Worm (Caenorhabditis elegans): Measurements from ENCODE around the gene cpg-18.

cpg-18 gene

DNA sequence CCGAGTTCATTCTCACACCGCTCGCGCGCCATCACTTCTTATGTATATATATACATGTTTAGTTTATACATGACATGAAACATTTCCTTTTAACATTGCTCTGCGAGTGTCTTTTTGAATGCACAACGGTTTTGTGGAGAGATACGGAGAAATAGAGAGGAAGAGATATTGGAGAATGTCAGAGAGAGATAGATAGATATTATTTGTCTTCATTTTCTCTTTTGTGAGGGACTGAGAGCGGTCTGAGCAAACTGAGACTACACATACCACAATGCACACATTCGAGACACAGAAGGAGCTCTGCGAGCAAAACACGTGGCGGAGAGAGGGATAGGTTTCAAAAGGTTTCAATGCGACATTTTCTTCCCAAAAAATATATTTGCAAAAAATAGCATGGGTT, 18.4 kb downstream of the cpg-18 start:
- TF ChIP-seq mdl-1 (tag; optimal IDR thresholded peaks at IDR 0.05) (peak in 1 of 2 experiments; percentile 55), nhr-6 (tag; optimal IDR thresholded peaks at IDR 0.05) (no peak), unc-62 (GFP tag; optimal IDR thresholded peaks at IDR 0.05 in 1 of 2) (peak in 1 of 2 experiments; percentile 8), unc-62 (tag; optimal IDR thresholded peaks at IDR 0.05) (no peak), daf-16 (GFP tag; optimal IDR thresholded peaks at IDR 0.05) (no peak), daf-16 (tag; optimal IDR thresholded peaks at IDR 0.05) (no peak), mep-1 (tag; optimal IDR thresholded peaks at IDR 0.05) (peak; percentile 1), nhr-77 (tag; optimal IDR thresholded peaks at IDR 0.05) (peak; percentile 51), Y75B8A.6 (GFP tag; IDR thresholded peaks at IDR 0.05) (no peak), F44E2.7 (GFP tag; IDR thresholded peaks at IDR 0.05) (no peak), vab-7 (GFP tag; IDR thresholded peaks at IDR 0.05) (no peak), lsy-2 (tag; optimal IDR thresholded peaks at IDR 0.05) (peak in 1 of 2 experiments; percentile 6), php-3 (GFP tag; IDR thresholded peaks at IDR 0.05) (no peak), mes-2 (tag; optimal IDR thresholded peaks at IDR 0.05; ENCODE audit: poor library complexity, severe bottlenecking) (peak; percentile 1), dmd-6 (GFP tag; IDR thresholded peaks at IDR 0.05) (no peak), nhr-48 (tag; optimal IDR thresholded peaks at IDR 0.05) (no peak), nhr-28 (tag; optimal IDR thresholded peaks at IDR 0.05) (peak; percentile 66), hif-1 (tag; optimal IDR thresholded peaks at IDR 0.05) (peak in 1 of 2 experiments; percentile 25)

DNA sequence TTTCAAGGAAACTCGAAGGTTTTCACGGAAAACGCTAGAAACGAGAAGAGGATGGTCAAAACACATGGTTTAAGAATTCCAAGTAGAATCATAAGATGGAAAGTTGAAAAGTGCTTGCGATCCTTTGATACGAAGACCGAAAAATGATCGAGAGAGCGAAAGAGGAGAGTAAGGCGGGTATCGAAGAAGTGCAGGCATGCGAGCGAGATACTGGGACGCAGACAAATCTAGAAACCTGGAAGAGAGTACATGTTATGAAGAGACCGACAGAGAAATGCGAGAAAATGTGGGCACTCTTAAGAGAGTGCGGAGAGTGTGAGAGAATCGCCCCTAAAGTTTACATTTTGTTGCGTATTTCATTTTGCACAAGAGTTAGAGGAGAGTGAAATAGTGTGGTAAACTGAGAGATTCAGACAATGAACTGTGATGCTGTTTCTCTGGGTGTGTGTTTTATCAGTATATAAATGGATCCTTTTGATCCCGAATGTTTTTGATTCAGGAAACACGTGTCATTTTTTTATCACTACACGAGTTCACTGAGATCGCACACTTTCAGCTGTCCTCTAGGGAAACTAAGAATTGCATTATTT, 19.2 kb downstream of the cpg-18 start:
- TF ChIP-seq nhr-10 (tag; optimal IDR thresholded peaks at IDR 0.05) (peak; percentile 26), aly-2 (tag; optimal IDR thresholded peaks at IDR 0.05) (no peak), snpc-1.2 (GFP tag; IDR thresholded peaks at IDR 0.05) (no peak), zip-2 (tag; optimal IDR thresholded peaks at IDR 0.05) (no peak), mep-1 (tag; optimal IDR thresholded peaks at IDR 0.05) (peak; percentile 80), nhr-102 (tag; optimal IDR thresholded peaks at IDR 0.05) (peak; percentile 76), mes-2 (tag; optimal IDR thresholded peaks at IDR 0.05; ENCODE audit: poor library complexity, severe bottlenecking) (peak; percentile 75), rbr-2 (tag; optimal IDR thresholded peaks at IDR 0.05) (peak; percentile 40), T20F7.1 (GFP tag; optimal IDR thresholded peaks at IDR 0.05) (peak; percentile 12), lin-13 (GFP tag; optimal IDR thresholded peaks at IDR 0.05) (no peak), ces-1 (GFP tag; optimal IDR thresholded peaks at IDR 0.05) (no peak), nhr-111 (GFP tag; optimal IDR thresholded peaks at IDR 0.05) (no peak), mxl-2 (GFP tag; conservative IDR thresholded peaks at IDR 0.05) (no peak), hmg-1.1 (GFP tag; IDR thresholded peaks at IDR 0.05) (peak; percentile 64), F44E2.7 (GFP tag; IDR thresholded peaks at IDR 0.05) (no peak), F26F4.8 (GFP tag; conservative IDR thresholded peaks at IDR 0.05) (no peak), unc-62 (GFP tag; optimal IDR thresholded peaks at IDR 0.05 in 1 of 2) (peak in 1 of 2 experiments; percentile 93), unc-62 (tag; optimal IDR thresholded peaks at IDR 0.05) (no peak), vab-7 (GFP tag; IDR thresholded peaks at IDR 0.05) (no peak), set-16 (GFP tag; IDR thresholded peaks at IDR 0.05) (no peak), ceh-62 (tag; optimal IDR thresholded peaks at IDR 0.05) (no peak), spr-1 (tag; optimal IDR thresholded peaks at IDR 0.05) (peak; percentile 30), gei-8 (GFP tag; optimal IDR thresholded peaks at IDR 0.05) (peak; percentile 36), nhr-48 (tag; optimal IDR thresholded peaks at IDR 0.05) (peak; percentile 87), dmd-8 (GFP tag; IDR thresholded peaks at IDR 0.05) (no peak), aha-1 (tag) (peak; percentile 95), nhr-76 (tag; optimal IDR thresholded peaks at IDR 0.05) (no peak), mdl-1 (tag; optimal IDR thresholded peaks at IDR 0.05) (peak; percentile 63 to 79), Y105C5A.15 (GFP tag; IDR thresholded peaks at IDR 0.05) (no peak), zip-11 (GFP tag; IDR thresholded peaks at IDR 0.05) (no peak), F10B5.3 (tag; optimal IDR thresholded peaks at IDR 0.05) (no peak), daf-12 (tag; optimal IDR thresholded peaks at IDR 0.05) (no peak), egl-27 (tag; optimal IDR thresholded peaks at IDR 0.05) (no peak), lin-38 (GFP tag; IDR thresholded peaks at IDR 0.05) (peak; percentile 43; the same call in 1 of the 2 replicates), ceh-82 (tag; optimal IDR thresholded peaks at IDR 0.05) (no peak), pqm-1 (tag; optimal IDR thresholded peaks at IDR 0.05) (peak; percentile 18), dve-1 (tag; optimal IDR thresholded peaks at IDR 0.05; ENCODE audit: insufficient read depth) (peak; percentile 82), fos-1 (tag; optimal IDR thresholded peaks at IDR 0.05) (no peak), lim-7 (GFP tag; IDR thresholded peaks at IDR 0.05) (no peak), ZK337.2 (GFP tag; IDR thresholded peaks at IDR 0.05) (no peak)
